Worm (Caenorhabditis elegans) whole organism, young adult: ENCODE data around the gene C52B11.5.

Source experiments
- K11D2.4 ChIP-seq: fragments of 200-800 bp; sonication (Bioruptor generic); IDR thresholded peaks from 2 replicates; pipeline ENCODE4 v1.3.6; 2022; ENCODE audit warnings: missing genetic modification reagents, missing genetic modification characterization, missing compliant biosample characterization
- aptf-2 ChIP-seq: fragments of 200-800 bp; sonication (Bioruptor generic); conservative IDR thresholded peaks from 2 replicates; pipeline ENCODE4 v1.3.6; 2022; ENCODE audit warnings: missing genetic modification reagents, missing genetic modification characterization, missing compliant biosample characterization
- fkh-3 ChIP-seq: sonication (generic microtip); optimal IDR thresholded peaks from 2 replicates; lab custom pipeline; 2016; ENCODE audit warnings: mild to moderate bottlenecking, missing genetic modification characterization, missing compliant biosample characterization
- hlh-26 ChIP-seq: fragments of 200-800 bp; sonication (Bioruptor generic); conservative IDR thresholded peaks from 2 replicates; pipeline ENCODE4 v1.3.6; 2022; ENCODE audit warnings: missing genetic modification reagents, missing genetic modification characterization, missing compliant biosample characterization
- hrde-1 ChIP-seq: sonication (generic microtip); optimal IDR thresholded peaks from 2 replicates; lab custom pipeline; 2016; ENCODE audit warnings: missing genetic modification characterization, mild to moderate bottlenecking, missing compliant biosample characterization, moderate library complexity, missing genotype, missing genetic modification reagents, borderline replicate concordance
- let-607 ChIP-seq, 2 experiments: fragments of 200-800 bp in 1 of 2; sonication (Bioruptor generic) in 1 of 2; sonication (generic microtip) in 1 of 2; optimal IDR thresholded peaks; 2 replicates each; lab custom pipeline; 2016 to 2018; ENCODE audit warnings: mild to moderate bottlenecking in 2 of 2, missing compliant biosample characterization in 2 of 2, missing genetic modification characterization in 2 of 2, moderate library complexity in 2 of 2, missing genotype in 1 of 2
- madf-10 ChIP-seq: sonication (generic microtip); optimal IDR thresholded peaks from 2 replicates; lab custom pipeline; 2016; ENCODE audit warnings: mild to moderate bottlenecking, missing genetic modification characterization, missing compliant biosample characterization

- TF ChIP-seq hrde-1 (tag; lab: Kevin White, UChicago) (no peak), aptf-2 (GFP tag; lab: Robert Waterston, UW) (no peak), fkh-3 (tag; lab: Kevin White, UChicago) (no peak), madf-10 (tag; lab: Kevin White, UChicago) (no peak), hlh-26 (GFP tag; lab: Robert Waterston, UW) (no peak), K11D2.4 (GFP tag; lab: Robert Waterston, UW) (no peak), let-607 (tag; optimal IDR thresholded peaks at IDR 0.05; lab: Kevin White, UChicago) (no peak)
Observed at ce11 chrX:1223089-1223488, 49.5 kb upstream of the C52B11.5 start.
